Fruit fly (Drosophila melanogaster) Kc167 (cell line): Measurements from ENCODE around the gene CG12783.

ENCODE experiments used
- Myc ChIP-seq: fragments of >200 bp; optimal IDR thresholded peaks from 2 replicates; lab custom pipeline; 2017; ENCODE audit warnings: missing external identifiers
- Sin3A ChIP-seq: fragments of >200 bp; optimal IDR thresholded peaks from 2 replicates; lab custom pipeline; 2018; ENCODE audit warnings: missing external identifiers
- insv ChIP-seq: fragments of >200 bp; optimal IDR thresholded peaks from 3 replicates; lab custom pipeline; 2018; ENCODE audit warnings: missing external identifiers
- psq ChIP-seq: fragments of >200 bp; optimal IDR thresholded peaks from 2 replicates; lab custom pipeline; 2017; ENCODE audit warnings: missing external identifiers

DNA sequence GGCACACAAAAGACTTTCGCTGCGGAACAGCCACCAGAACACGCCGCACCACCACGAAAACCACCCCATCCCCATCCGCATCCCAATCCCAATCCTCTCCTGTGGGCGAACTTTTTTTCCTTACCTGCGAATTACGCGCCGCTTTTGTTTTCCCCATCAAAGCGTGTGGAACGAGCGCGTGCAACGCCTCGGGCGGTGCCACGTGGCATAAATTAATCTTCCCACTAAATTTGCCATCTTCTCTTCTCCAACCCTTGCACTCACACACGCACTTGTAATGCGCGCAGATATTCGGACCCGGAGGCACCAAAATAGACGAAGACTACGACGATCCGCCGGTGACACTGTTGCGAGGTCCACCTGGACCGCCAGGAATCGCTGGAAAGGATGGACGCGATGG lies 48.4 kb downstream of the CG12783 start:
- no peak for TF ChIP-seq psq (lab: Kevin White, UChicago)
- no peak for TF ChIP-seq Sin3A
- no peak for TF ChIP-seq Myc (lab: Kevin White, UChicago)
- TF ChIP-seq insv (lab: Kevin White, UChicago): no peak
